Fruit fly (Drosophila melanogaster) whole organism, adult: ENCODE data around the gene CG31145.

Source experiments
- CG14711 ChIP-seq: fragments of 200-800 bp; sonication (Bioruptor generic); optimal IDR thresholded peaks from 2 replicates; lab custom pipeline; 2018; ENCODE audit warnings: missing biosample characterization, mild to moderate bottlenecking, missing genetic modification characterization, moderate library complexity
- CG5204 ChIP-seq: fragments of 200-800 bp; sonication (Bioruptor generic); optimal IDR thresholded peaks from 2 replicates; lab custom pipeline; 2016; ENCODE audit warnings: missing biosample characterization, missing genetic modification characterization
- CG7045 ChIP-seq: fragments of 200-800 bp; sonication (Bioruptor generic); optimal IDR thresholded peaks from 2 replicates; lab custom pipeline; 2017; ENCODE audit warnings: missing biosample characterization, mild to moderate bottlenecking, missing genetic modification characterization
- CG7101 ChIP-seq: fragments of 200-800 bp; sonication (Bioruptor generic); optimal IDR thresholded peaks from 2 replicates; lab custom pipeline; 2018; ENCODE audit warnings: missing biosample characterization, mild to moderate bottlenecking, missing genetic modification characterization, moderate library complexity
- Clk ChIP-seq: fragments of 200-800 bp; sonication (Bioruptor generic); optimal IDR thresholded peaks from 2 replicates; lab custom pipeline; 2017; ENCODE audit warnings: missing biosample characterization, missing genetic modification characterization
- Crg-1 ChIP-seq: fragments of 200-800 bp; sonication (Bioruptor generic); optimal IDR thresholded peaks from 2 replicates; lab custom pipeline; 2016; ENCODE audit warnings: missing biosample characterization, missing genetic modification characterization
- cnc ChIP-seq, 2 experiments: fragments of >200 bp; optimal IDR thresholded peaks; 2 replicates each; lab custom pipeline; 2017
- toe ChIP-seq: fragments of 200-800 bp; sonication (Bioruptor generic); optimal IDR thresholded peaks from 2 replicates; lab custom pipeline; 2016; ENCODE audit warnings: missing biosample characterization, missing genetic modification characterization

DNA sequence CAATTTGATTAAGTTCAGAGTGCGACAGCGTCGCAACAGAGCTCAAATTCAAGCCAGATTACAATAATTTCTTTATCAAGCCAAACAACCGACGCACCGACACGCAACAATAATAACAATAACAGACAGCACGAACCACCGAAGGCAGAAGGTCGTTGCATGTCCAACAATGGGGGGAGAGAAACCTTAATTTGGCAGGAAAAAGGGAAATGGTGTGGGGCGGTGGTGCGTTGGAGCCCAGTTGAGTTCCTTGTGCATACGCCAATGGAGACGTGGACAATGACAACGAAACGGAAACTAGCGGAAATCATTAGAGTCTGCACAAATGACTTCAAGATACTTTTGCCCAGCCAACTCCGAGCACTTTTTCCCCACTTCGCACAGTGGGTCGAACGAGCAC is 29.9 kb downstream of the CG31145 start:
- TF ChIP-seq CG14711 (tag; lab: Kevin White, UChicago), result no peak
- no peak for TF ChIP-seq CG7101 (tag; lab: Kevin White, UChicago)
- TF ChIP-seq CG7045 (GFP tag; lab: Kevin White, UChicago), result no peak
- TF ChIP-seq Crg-1, result no peak
- TF ChIP-seq cnc (optimal IDR thresholded peaks at IDR 0.05; lab: Kevin White, UChicago), result no peak
- no peak for TF ChIP-seq toe
- TF ChIP-seq CG5204, result no peak
- no peak for TF ChIP-seq Clk (GFP tag; lab: Kevin White, UChicago)
